Worm (Caenorhabditis elegans) whole organism, L4 larva: ENCODE data around the gene nfm-1.

ENCODE experiments used
- aly-2 ChIP-seq: sonication (generic microtip); optimal IDR thresholded peaks from 2 replicates; lab custom pipeline; 2018; ENCODE audit warnings: missing biosample characterization, missing genetic modification characterization
- fkh-10 ChIP-seq: fragments of 150-350 bp; optimal IDR thresholded peaks from 2 replicates; lab custom pipeline; 2014; ENCODE audit warnings: missing biosample characterization, missing genetic modification reagents, missing genetic modification characterization
- lir-3 ChIP-seq: sonication (generic microtip); optimal IDR thresholded peaks from 2 replicates; lab custom pipeline; 2016; ENCODE audit warnings: mild to moderate bottlenecking, missing genetic modification characterization, missing compliant biosample characterization
- mxl-2 ChIP-seq: fragments of 200-800 bp; sonication (Bioruptor generic); conservative IDR thresholded peaks from 2 replicates; pipeline ENCODE4 v1.3.6; 2022; ENCODE audit warnings: missing genetic modification reagents, missing genetic modification characterization, missing compliant biosample characterization
- nhr-111 ChIP-seq: fragments of 200-800 bp; sonication (Bioruptor generic); optimal IDR thresholded peaks from 2 replicates; lab custom pipeline; 2018; ENCODE audit warnings: mild to moderate bottlenecking, missing genetic modification characterization, missing compliant biosample characterization
- nhr-237 ChIP-seq: sonication (generic microtip); optimal IDR thresholded peaks from 2 replicates; lab custom pipeline; 2017; ENCODE audit warnings: missing biosample characterization, missing genetic modification characterization
- nhr-28 ChIP-seq: fragments of 150-350 bp; optimal IDR thresholded peaks from 2 replicates; lab custom pipeline; 2014; ENCODE audit warnings: missing biosample characterization, missing genetic modification characterization
- nhr-76 ChIP-seq: fragments of 150-350 bp; optimal IDR thresholded peaks from 2 replicates; lab custom pipeline; 2014; ENCODE audit warnings: missing biosample characterization, missing genetic modification characterization
- nhr-77 ChIP-seq: fragments of 150-350 bp; optimal IDR thresholded peaks from 2 replicates; lab custom pipeline; 2014; ENCODE audit warnings: missing biosample characterization, missing genetic modification characterization
- pha-4 ChIP-seq, 2 experiments: fragments of 150-350 bp in 1 of 2; fragments of 200-800 bp in 1 of 2; sonication (Bioruptor generic) in 1 of 2; IDR thresholded peaks in 1 of 2; optimal IDR thresholded peaks in 1 of 2; 2 replicates each; pipeline versions ENCODE4 v1.3.6 to Lab custom; 2014 to 2022; ENCODE audit warnings: missing genetic modification characterization in 2 of 2, missing genetic modification reagents in 2 of 2, missing biosample characterization in 1 of 2, missing compliant biosample characterization in 1 of 2
- snpc-4 ChIP-seq: fragments of 150-350 bp; optimal IDR thresholded peaks from 2 replicates; lab custom pipeline; 2014; ENCODE audit warnings: missing biosample characterization, missing genetic modification characterization
- unc-39 ChIP-seq: sonication (generic microtip); optimal IDR thresholded peaks from 2 replicates; lab custom pipeline; 2017; ENCODE audit warnings: missing biosample characterization, missing genetic modification characterization
- zag-1 ChIP-seq: fragments of 150-350 bp; optimal IDR thresholded peaks from 2 replicates; lab custom pipeline; 2014; ENCODE audit warnings: missing biosample characterization, missing genetic modification characterization

- TF ChIP-seq aly-2 (tag; lab: Kevin White, UChicago) (no peak), fkh-10 (GFP tag; lab: Kevin White, UChicago) (no peak), snpc-4 (tag; lab: Kevin White, UChicago) (no peak), nhr-28 (no peak), nhr-237 (tag; lab: Kevin White, UChicago) (no peak), nhr-111 (GFP tag; lab: Kevin White, UChicago) (no peak), nhr-77 (tag; lab: Kevin White, UChicago) (no peak), zag-1 (no peak), unc-39 (no peak), nhr-76 (no peak), pha-4 (GFP tag; IDR thresholded peaks at IDR 0.05; lab: Robert Waterston, UW) (no peak), pha-4 (tag; optimal IDR thresholded peaks at IDR 0.05; lab: Kevin White, UChicago) (no peak), lir-3 (no peak), mxl-2 (GFP tag; lab: Robert Waterston, UW) (no peak)
Observed at ce11 chrIII:6136178-6136577, 23.1 kb upstream of the nfm-1 start, which contains the start of gene mvk-1.
